Worm (Caenorhabditis elegans) whole organism, L4 larva: ENCODE results near the gene ugt-4.

Experiments
- F37D6.2 ChIP-seq: sonication (generic microtip); optimal IDR thresholded peaks from 2 replicates; lab custom pipeline; 2016; ENCODE audit warnings: mild to moderate bottlenecking, missing genetic modification characterization, missing compliant biosample characterization
- R02D3.7 ChIP-seq: fragments of 150-350 bp; sonication (generic microtip); optimal IDR thresholded peaks from 3 replicates; lab custom pipeline; 2014; ENCODE audit warnings: missing biosample characterization, missing genetic modification characterization
- Y48G9A.11 ChIP-seq: fragments of 200-800 bp; sonication (Bioruptor generic); IDR thresholded peaks from 2 replicates; pipeline ENCODE4 v1.3.6; 2022; ENCODE audit warnings: missing genetic modification reagents, missing genetic modification characterization, missing compliant biosample characterization
- Y5F2A.4 ChIP-seq: fragments of 200-800 bp; sonication (Bioruptor generic); optimal IDR thresholded peaks from 2 replicates; lab custom pipeline; 2018; ENCODE audit warnings: mild to moderate bottlenecking, missing genetic modification characterization, missing compliant biosample characterization
- Y75B8A.6 ChIP-seq: fragments of 200-800 bp; sonication (Bioruptor generic); IDR thresholded peaks from 2 replicates; pipeline ENCODE4 v1.3.6; 2022; ENCODE audit warnings: missing genetic modification reagents, missing genetic modification characterization, missing compliant biosample characterization
- aha-1 ChIP-seq: fragments of 150-350 bp; peaks from one replicate; lab custom pipeline; 2014; ENCODE audit warnings: missing biosample characterization, missing genetic modification characterization
- aly-2 ChIP-seq: sonication (generic microtip); optimal IDR thresholded peaks from 2 replicates; lab custom pipeline; 2018; ENCODE audit warnings: missing biosample characterization, missing genetic modification characterization
- attf-4 ChIP-seq: sonication (generic microtip); optimal IDR thresholded peaks from 3 replicates; lab custom pipeline; 2017; ENCODE audit warnings: missing biosample characterization, missing genetic modification characterization
- ceh-32 ChIP-seq: sonication (generic microtip); optimal IDR thresholded peaks from 2 replicates; lab custom pipeline; 2016; ENCODE audit warnings: mild to moderate bottlenecking, missing genetic modification characterization, missing compliant biosample characterization; ENCODE audit not compliant: poor library complexity
- cey-2 ChIP-seq: sonication (generic microtip); optimal IDR thresholded peaks from 3 replicates; lab custom pipeline; 2017; ENCODE audit warnings: missing genetic modification characterization, mild to moderate bottlenecking, missing compliant biosample characterization, antibody characterized with exemption, borderline replicate concordance; ENCODE audit not compliant: insufficient read depth
- daf-12 ChIP-seq: fragments of 150-350 bp; optimal IDR thresholded peaks from 2 replicates; lab custom pipeline; 2014; ENCODE audit warnings: missing biosample characterization, missing genetic modification reagents, missing genetic modification characterization
- daf-16 ChIP-seq, 3 experiments: sonication (generic microtip); optimal IDR thresholded peaks; 2 replicates each; lab custom pipeline; 2016 to 2017; ENCODE audit warnings: missing genetic modification characterization in 3 of 3, missing genetic modification reagents in 3 of 3, mild to moderate bottlenecking in 2 of 3, missing compliant biosample characterization in 2 of 3, missing biosample characterization in 1 of 3, moderate library complexity in 1 of 3
- dmd-6 ChIP-seq: fragments of 200-800 bp; sonication (Bioruptor generic); IDR thresholded peaks from 2 replicates; pipeline ENCODE4 v1.3.6; 2022; ENCODE audit warnings: missing genetic modification reagents, missing genetic modification characterization, missing compliant biosample characterization
- dve-1 ChIP-seq: sonication (generic microtip); optimal IDR thresholded peaks from 2 replicates; lab custom pipeline; 2017; ENCODE audit warnings: antibody characterized with exemption, mild to moderate bottlenecking, missing genetic modification characterization, missing compliant biosample characterization; ENCODE audit not compliant: insufficient read depth
- fkh-10 ChIP-seq: fragments of 150-350 bp; optimal IDR thresholded peaks from 2 replicates; lab custom pipeline; 2014; ENCODE audit warnings: missing biosample characterization, missing genetic modification reagents, missing genetic modification characterization
- hif-1 ChIP-seq, 2 experiments: sonication (generic microtip); optimal IDR thresholded peaks; 2 replicates each; lab custom pipeline; 2016 to 2017; ENCODE audit warnings: missing compliant biosample characterization in 2 of 2, missing genetic modification characterization in 2 of 2, missing genetic modification reagents in 2 of 2, missing genotype in 2 of 2, mild to moderate bottlenecking in 1 of 2
- hlh-11 ChIP-seq: fragments of 200-800 bp; sonication (Bioruptor generic); optimal IDR thresholded peaks from 2 replicates; lab custom pipeline; 2018; ENCODE audit warnings: mild to moderate bottlenecking, missing genetic modification characterization, missing compliant biosample characterization
- hlh-30 ChIP-seq: sonication (generic microtip); optimal IDR thresholded peaks from 2 replicates; lab custom pipeline; 2017; ENCODE audit warnings: antibody characterized with exemption, mild to moderate bottlenecking, missing genetic modification characterization, missing compliant biosample characterization; ENCODE audit not compliant: insufficient read depth
- hmg-1.1 ChIP-seq: fragments of 200-800 bp; sonication (Bioruptor generic); IDR thresholded peaks from 2 replicates; pipeline ENCODE4 v1.3.6; 2022; ENCODE audit warnings: missing genetic modification reagents, missing genetic modification characterization, missing compliant biosample characterization
- lsy-2 ChIP-seq, 2 experiments: fragments of 150-350 bp in 1 of 2; sonication (generic microtip) in 1 of 2; optimal IDR thresholded peaks; 2 replicates each; lab custom pipeline; 2014 to 2017; ENCODE audit warnings: missing biosample characterization in 2 of 2, missing genetic modification characterization in 2 of 2
- mdl-1 ChIP-seq, 2 experiments: fragments of 150-350 bp in 1 of 2; sonication (generic microtip) in 1 of 2; optimal IDR thresholded peaks; 2 replicates each; lab custom pipeline; 2014 to 2017; ENCODE audit warnings: missing biosample characterization in 2 of 2, missing genetic modification characterization in 2 of 2
- mep-1 ChIP-seq: fragments of 150-350 bp; sonication (generic microtip); optimal IDR thresholded peaks from 3 replicates; lab custom pipeline; 2014; ENCODE audit warnings: missing biosample characterization, missing genetic modification characterization
- mxl-3 ChIP-seq: fragments of 200-800 bp; sonication (Bioruptor generic); optimal IDR thresholded peaks from 2 replicates; lab custom pipeline; 2018; ENCODE audit warnings: mild to moderate bottlenecking, missing genetic modification characterization, missing compliant biosample characterization
- nhr-237 ChIP-seq: sonication (generic microtip); optimal IDR thresholded peaks from 2 replicates; lab custom pipeline; 2017; ENCODE audit warnings: missing biosample characterization, missing genetic modification characterization
- nhr-28 ChIP-seq: fragments of 150-350 bp; optimal IDR thresholded peaks from 2 replicates; lab custom pipeline; 2014; ENCODE audit warnings: missing biosample characterization, missing genetic modification characterization
- nhr-77 ChIP-seq: fragments of 150-350 bp; optimal IDR thresholded peaks from 2 replicates; lab custom pipeline; 2014; ENCODE audit warnings: missing biosample characterization, missing genetic modification characterization
- pqm-1 ChIP-seq: sonication (generic microtip); optimal IDR thresholded peaks from 2 replicates; lab custom pipeline; 2017; ENCODE audit warnings: missing biosample characterization, missing genetic modification characterization
- rbr-2 ChIP-seq: sonication (generic microtip); optimal IDR thresholded peaks from 2 replicates; lab custom pipeline; 2016; ENCODE audit warnings: missing genotype, missing genetic modification characterization, missing compliant biosample characterization
- skn-1 ChIP-seq: fragments of 150-350 bp; optimal IDR thresholded peaks from 2 replicates; lab custom pipeline; 2014; ENCODE audit warnings: missing biosample characterization, missing genetic modification characterization
- snpc-4 ChIP-seq: fragments of 150-350 bp; optimal IDR thresholded peaks from 2 replicates; lab custom pipeline; 2014; ENCODE audit warnings: missing biosample characterization, missing genetic modification characterization
- spr-3 ChIP-seq: fragments of 200-800 bp; sonication (Bioruptor generic); optimal IDR thresholded peaks from 2 replicates; lab custom pipeline; 2018; ENCODE audit warnings: mild to moderate bottlenecking, missing genetic modification characterization, missing compliant biosample characterization
- unc-130 ChIP-seq: sonication (generic microtip); optimal IDR thresholded peaks from 2 replicates; lab custom pipeline; 2016; ENCODE audit warnings: missing genetic modification reagents, missing genetic modification characterization, missing compliant biosample characterization
- unc-39 ChIP-seq: sonication (generic microtip); optimal IDR thresholded peaks from 2 replicates; lab custom pipeline; 2017; ENCODE audit warnings: missing biosample characterization, missing genetic modification characterization
- unc-62 ChIP-seq, 3 experiments: fragments of 150-350 bp in 1 of 3; sonication (generic microtip); optimal IDR thresholded peaks in 2 of 3; peaks in 1 of 3; 1 replicate in 1 of 3; 2 replicates in 2 of 3; lab custom pipeline; 2014 to 2017; ENCODE audit warnings: missing biosample characterization in 3 of 3, missing genetic modification characterization in 3 of 3, missing genetic modification reagents in 3 of 3, missing genotype in 1 of 3
- zag-1 ChIP-seq: fragments of 150-350 bp; optimal IDR thresholded peaks from 2 replicates; lab custom pipeline; 2014; ENCODE audit warnings: missing biosample characterization, missing genetic modification characterization
- ztf-7 ChIP-seq: fragments of 150-350 bp; optimal IDR thresholded peaks from 2 replicates; lab custom pipeline; 2014; ENCODE audit warnings: missing biosample characterization, missing genetic modification characterization

The ugt-4 gene

DNA sequence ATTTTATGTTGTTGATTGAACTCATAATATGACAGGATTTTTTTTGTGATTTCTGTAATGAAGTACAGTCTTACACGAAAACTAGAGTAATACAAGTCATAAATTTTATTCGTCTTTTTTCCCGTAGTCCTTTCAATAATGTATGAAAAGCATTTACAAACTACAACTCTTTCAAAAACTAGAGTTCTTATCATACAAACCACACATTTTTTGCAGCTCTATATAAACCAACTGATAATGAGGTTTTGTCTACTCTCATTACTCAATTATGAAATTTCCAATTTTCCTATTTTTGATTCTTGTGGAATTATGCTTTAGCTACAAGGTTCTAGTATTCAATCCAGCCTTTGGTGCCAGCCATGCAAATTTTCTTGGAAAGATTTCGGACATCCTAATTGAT lies 29.6 kb upstream of the ugt-4 start, which contains the start of gene ugt-16 (continued):
- TF ChIP-seq unc-62 (GFP tag; optimal IDR thresholded peaks at IDR 0.05 in 1 of 2; lab: Kevin White, UChicago) (peak in 1 of 2 experiments; percentile 6), unc-62 (tag; optimal IDR thresholded peaks at IDR 0.05; lab: Kevin White, UChicago) (no peak), Y5F2A.4 (GFP tag; lab: Kevin White, UChicago) (no peak), Y48G9A.11 (no peak), hlh-30 (tag; lab: Kevin White, UChicago) (no peak), nhr-237 (tag; lab: Kevin White, UChicago) (no peak), Y75B8A.6 (GFP tag; lab: Robert Waterston, UW) (no peak), lsy-2 (tag; optimal IDR thresholded peaks at IDR 0.05; lab: Kevin White, UChicago) (no peak), dmd-6 (GFP tag; lab: Robert Waterston, UW) (peak; percentile 24; the same call in 1 of the 2 replicates), snpc-4 (tag; lab: Kevin White, UChicago) (no peak), spr-3 (GFP tag; lab: Kevin White, UChicago) (no peak), mxl-3 (no peak), nhr-28 (tag; lab: Kevin White, UChicago) (peak; percentile 77), attf-4 (tag; lab: Kevin White, UChicago) (no peak), unc-130 (GFP tag; lab: Kevin White, UChicago) (no peak)

DNA sequence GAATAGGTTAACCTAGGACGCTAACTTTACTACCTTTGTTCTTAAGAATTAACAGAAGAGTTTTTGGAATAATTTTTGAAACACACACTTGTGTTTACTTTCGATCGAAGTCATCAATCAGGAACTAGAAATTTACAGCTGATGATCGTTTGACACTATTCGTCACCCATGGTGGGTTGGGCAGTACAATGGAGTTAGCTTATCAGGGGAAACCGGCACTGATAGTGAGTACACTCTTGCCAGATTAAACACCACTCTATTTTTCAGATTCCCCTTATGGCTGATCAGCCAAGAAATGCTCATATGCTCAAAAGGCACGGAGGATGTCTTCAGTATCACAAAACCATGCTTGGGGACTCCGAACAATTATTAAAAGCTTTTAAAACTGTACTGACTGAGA lies 26.9 kb upstream of the ugt-4 start:
- TF ChIP-seq cey-2: no peak
- TF ChIP-seq dve-1 (tag; lab: Kevin White, UChicago): peak; percentile 15
- peak; percentile 53 for TF ChIP-seq hlh-11 (tag; lab: Kevin White, UChicago)
- peak; percentile 54 for TF ChIP-seq pqm-1 (tag; lab: Kevin White, UChicago)
- TF ChIP-seq nhr-28 (tag; lab: Kevin White, UChicago): peak; percentile 77
- TF ChIP-seq daf-16 (GFP tag; optimal IDR thresholded peaks at IDR 0.05; lab: Kevin White, UChicago): no peak
- TF ChIP-seq daf-16 (tag; optimal IDR thresholded peaks at IDR 0.05; lab: Kevin White, UChicago): peak; percentile 11
- peak; percentile 73 for TF ChIP-seq dmd-6 (GFP tag; lab: Robert Waterston, UW)
- no peak for TF ChIP-seq R02D3.7 (tag; lab: Kevin White, UChicago)

DNA sequence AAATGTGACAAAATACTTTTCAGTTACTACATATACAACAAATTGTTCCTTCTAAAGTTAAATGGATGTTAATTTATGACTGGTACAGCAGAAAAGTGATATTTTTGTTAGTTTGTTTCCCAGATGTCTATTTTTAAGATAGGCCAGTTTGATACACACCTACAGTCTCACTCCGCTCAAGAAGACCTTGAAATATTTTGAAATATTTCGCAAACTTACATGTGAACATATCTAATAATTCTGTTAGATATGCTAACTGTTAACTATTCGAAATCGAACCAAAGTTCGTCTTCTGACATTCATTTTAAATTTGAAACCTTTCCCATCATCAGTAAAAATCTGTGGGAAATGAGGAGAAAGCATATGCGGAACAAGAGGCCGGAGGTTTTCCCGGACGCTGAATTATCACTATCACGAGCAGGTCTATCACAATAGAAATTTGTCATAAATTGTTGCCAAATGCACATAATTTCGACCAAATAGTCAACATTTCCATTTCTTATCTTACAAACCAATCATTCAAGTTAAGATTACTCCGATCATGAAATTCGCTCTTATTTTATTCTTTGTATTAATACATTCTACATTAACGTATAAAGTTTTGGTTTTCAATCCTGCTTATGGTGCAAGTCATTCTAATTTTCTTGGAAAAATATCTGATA lies 24.8 kb upstream of the ugt-4 start, which contains the start of the genes ZC443.4 and ugt-18:
TSS of gene ZC443.4 (minus strand) at position 95 of the 662 bp plus-strand sequence.
TSS of gene ugt-18 (plus strand) at position 469 of the 662 bp plus-strand sequence.
- TF ChIP-seq ceh-32 (tag; lab: Kevin White, UChicago) (no peak), F37D6.2 (tag; lab: Kevin White, UChicago) (no peak), zag-1 (tag; lab: Kevin White, UChicago) (no peak), daf-12 (tag; lab: Kevin White, UChicago) (no peak), nhr-77 (tag; lab: Kevin White, UChicago) (peak; percentile 56), daf-16 (GFP tag; optimal IDR thresholded peaks at IDR 0.05; lab: Kevin White, UChicago) (no peak), daf-16 (tag; optimal IDR thresholded peaks at IDR 0.05; lab: Kevin White, UChicago) (peak; percentile 28), ztf-7 (tag; lab: Kevin White, UChicago) (no peak), pqm-1 (tag; lab: Kevin White, UChicago) (peak; percentile 60), unc-62 (GFP tag; optimal IDR thresholded peaks at IDR 0.05 in 1 of 2; lab: Kevin White, UChicago) (peak in 1 of 2 experiments; percentile 63), unc-62 (tag; optimal IDR thresholded peaks at IDR 0.05; lab: Kevin White, UChicago) (no peak), nhr-28 (tag; lab: Kevin White, UChicago) (peak; percentile 62), dmd-6 (GFP tag; lab: Robert Waterston, UW) (0 out of 2 replicates have a peak, but pooled peaks have one; percentile 10)

DNA sequence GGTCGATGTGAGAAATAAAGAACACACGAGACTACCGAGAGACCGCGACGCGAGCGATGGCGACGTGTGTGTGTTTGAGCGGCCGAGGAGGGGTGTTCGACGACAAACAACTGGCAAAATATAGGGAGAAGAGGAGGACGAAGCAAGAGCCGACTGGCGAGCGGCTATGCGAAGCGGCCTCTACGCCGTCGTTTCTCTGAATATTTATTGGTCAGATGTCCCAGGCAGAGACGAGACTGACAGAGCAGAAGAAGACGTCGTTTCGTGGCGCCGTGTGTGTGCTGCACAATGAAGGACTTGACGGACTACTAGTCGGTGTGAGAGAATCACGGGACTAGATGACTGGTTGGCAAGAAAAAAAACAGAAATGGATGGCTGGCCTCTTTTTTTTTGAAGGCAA lies 24.0 kb upstream of the ugt-4 start:
- TF ChIP-seq dmd-6 (GFP tag; lab: Robert Waterston, UW): 0 out of 2 replicates have a peak, but pooled peaks have one; percentile 11
- peak; percentile 63 for TF ChIP-seq mep-1 (tag; lab: Kevin White, UChicago)
- TF ChIP-seq fkh-10: peak; percentile 61
- peak; percentile 83 for TF ChIP-seq hlh-30 (tag; lab: Kevin White, UChicago)
- TF ChIP-seq rbr-2 (tag; lab: Kevin White, UChicago): peak; percentile 79
- TF ChIP-seq hif-1 (tag; optimal IDR thresholded peaks at IDR 0.05; lab: Kevin White, UChicago): peak in 1 of 2 experiments; percentile 39
- peak; percentile 97 for TF ChIP-seq aha-1
- TF ChIP-seq lsy-2 (tag; optimal IDR thresholded peaks at IDR 0.05; lab: Kevin White, UChicago): peak; percentile 3 to 50
- peak; percentile 11 for TF ChIP-seq mxl-3
- peak; percentile 79 for TF ChIP-seq hmg-1.1 (GFP tag; lab: Robert Waterston, UW)
- TF ChIP-seq dve-1 (tag; lab: Kevin White, UChicago): no peak
- TF ChIP-seq hlh-11 (tag; lab: Kevin White, UChicago): peak; percentile 41
- no peak for TF ChIP-seq unc-39 (tag; lab: Kevin White, UChicago)
- no peak for TF ChIP-seq aly-2
- TF ChIP-seq skn-1 (tag; lab: Kevin White, UChicago): no peak
- TF ChIP-seq F37D6.2 (tag; lab: Kevin White, UChicago): peak; percentile 75
- peak in 1 of 2 experiments; percentile 70 for TF ChIP-seq mdl-1 (tag; optimal IDR thresholded peaks at IDR 0.05; lab: Kevin White, UChicago)
